Worm (Caenorhabditis elegans) whole organism, L3 larva: ENCODE measurements around the gene F28C6.8.

Source experiments
- R02D3.7 ChIP-seq: fragments of 150-350 bp; optimal IDR thresholded peaks from 2 replicates; lab custom pipeline; 2014; ENCODE audit warnings: missing biosample characterization, missing genetic modification characterization
- aly-2 ChIP-seq: fragments of 150-350 bp; optimal IDR thresholded peaks from 2 replicates; lab custom pipeline; 2014; ENCODE audit warnings: missing biosample characterization, missing genetic modification characterization
- ama-1 ChIP-seq: fragments of 150-350 bp; optimal IDR thresholded peaks from 2 replicates; lab custom pipeline; 2018
- ceh-16 ChIP-seq: sonication (generic microtip); optimal IDR thresholded peaks from 2 replicates; lab custom pipeline; 2017; ENCODE audit warnings: missing biosample characterization, missing genetic modification characterization
- ceh-28 ChIP-seq: fragments of 150-350 bp; optimal IDR thresholded peaks from 2 replicates; lab custom pipeline; 2014; ENCODE audit warnings: missing biosample characterization, missing genetic modification reagents, missing genetic modification characterization
- ceh-82 ChIP-seq: fragments of 150-350 bp; optimal IDR thresholded peaks from 2 replicates; lab custom pipeline; 2014; ENCODE audit warnings: missing biosample characterization, missing genetic modification characterization
- ceh-9 ChIP-seq: sonication (generic microtip); optimal IDR thresholded peaks from 2 replicates; lab custom pipeline; 2018; ENCODE audit warnings: missing biosample characterization, missing genetic modification characterization
- daf-12 ChIP-seq: fragments of 150-350 bp; optimal IDR thresholded peaks from 2 replicates; lab custom pipeline; 2014; ENCODE audit warnings: missing biosample characterization, missing genetic modification reagents, missing genetic modification characterization
- egl-27 ChIP-seq: sonication (generic microtip); optimal IDR thresholded peaks from 4 replicates; lab custom pipeline; 2017; ENCODE audit warnings: missing biosample characterization, missing genetic modification reagents, missing genetic modification characterization
- egl-5 ChIP-seq: fragments of 150-350 bp; optimal IDR thresholded peaks from 2 replicates; lab custom pipeline; 2017; ENCODE audit warnings: missing biosample characterization, missing genetic modification reagents, missing genetic modification characterization, inconsistent platforms
- elt-2 ChIP-seq: sonication (generic microtip); optimal IDR thresholded peaks from 2 replicates; lab custom pipeline; 2016; ENCODE audit warnings: missing genetic modification reagents, mild to moderate bottlenecking, missing genetic modification characterization, missing compliant biosample characterization
- eor-1 ChIP-seq, 2 experiments: fragments of 150-350 bp; optimal IDR thresholded peaks; 2 replicates each; lab custom pipeline; 2014 to 2018; ENCODE audit warnings: missing biosample characterization in 2 of 2, missing genetic modification characterization in 2 of 2
- fkh-10 ChIP-seq: sonication (generic microtip); optimal IDR thresholded peaks from 2 replicates; lab custom pipeline; 2017; ENCODE audit warnings: missing biosample characterization, missing genetic modification reagents, missing genetic modification characterization
- fkh-2 ChIP-seq: fragments of 150-350 bp; optimal IDR thresholded peaks from 2 replicates; lab custom pipeline; 2014; ENCODE audit warnings: missing biosample characterization, missing genetic modification reagents, missing genetic modification characterization
- fos-1 ChIP-seq: fragments of 150-350 bp; optimal IDR thresholded peaks from 2 replicates; lab custom pipeline; 2014; ENCODE audit warnings: missing biosample characterization, missing genetic modification characterization
- hmg-11 ChIP-seq: sonication (generic microtip); optimal IDR thresholded peaks from 2 replicates; lab custom pipeline; 2016; ENCODE audit warnings: missing genetic modification characterization, missing compliant biosample characterization
- jun-1 ChIP-seq: fragments of 150-350 bp; optimal IDR thresholded peaks from 2 replicates; lab custom pipeline; 2014; ENCODE audit warnings: missing biosample characterization, missing genetic modification reagents, missing genetic modification characterization
- lin-15B ChIP-seq: fragments of 150-350 bp; optimal IDR thresholded peaks from 2 replicates; lab custom pipeline; 2014; ENCODE audit warnings: missing biosample characterization, missing genetic modification characterization
- lin-39 ChIP-seq: fragments of 150-350 bp; optimal IDR thresholded peaks from 2 replicates; lab custom pipeline; 2018; ENCODE audit warnings: missing biosample characterization, missing genetic modification reagents, missing genetic modification characterization
- lsy-12 ChIP-seq: sonication (generic microtip); optimal IDR thresholded peaks from 2 replicates; lab custom pipeline; 2016; ENCODE audit warnings: mild to moderate bottlenecking, missing genetic modification characterization, missing compliant biosample characterization
- mdl-1 ChIP-seq: fragments of 150-350 bp; optimal IDR thresholded peaks from 2 replicates; lab custom pipeline; 2014; ENCODE audit warnings: missing biosample characterization, missing genetic modification characterization
- nfya-1 ChIP-seq: sonication (generic microtip); optimal IDR thresholded peaks from 2 replicates; lab custom pipeline; 2017; ENCODE audit warnings: missing genetic modification characterization, mild to moderate bottlenecking, missing compliant biosample characterization, antibody characterized with exemption, moderate library complexity; ENCODE audit not compliant: insufficient read depth
- nhr-11 ChIP-seq: fragments of 150-350 bp; optimal IDR thresholded peaks from 2 replicates; lab custom pipeline; 2014; ENCODE audit warnings: missing biosample characterization, missing genetic modification characterization
- nhr-23 ChIP-seq: fragments of 150-350 bp; optimal IDR thresholded peaks from 2 replicates; lab custom pipeline; 2014; ENCODE audit warnings: missing biosample characterization, missing genetic modification reagents, missing genetic modification characterization
- nhr-237 ChIP-seq: fragments of 150-350 bp; optimal IDR thresholded peaks from 2 replicates; lab custom pipeline; 2014; ENCODE audit warnings: missing biosample characterization, missing genetic modification characterization
- nhr-25 ChIP-seq: sonication (generic microtip); optimal IDR thresholded peaks from 2 replicates; lab custom pipeline; 2017; ENCODE audit warnings: missing biosample characterization, missing genetic modification characterization
- nhr-28 ChIP-seq: fragments of 150-350 bp; optimal IDR thresholded peaks from 2 replicates; lab custom pipeline; 2014; ENCODE audit warnings: missing biosample characterization, missing genetic modification characterization
- nhr-43 ChIP-seq: sonication (generic microtip); optimal IDR thresholded peaks from 2 replicates; lab custom pipeline; 2016; ENCODE audit warnings: mild to moderate bottlenecking, missing genetic modification characterization, missing compliant biosample characterization; ENCODE audit not compliant: poor library complexity, severe bottlenecking
- pha-4 ChIP-seq: fragments of 150-350 bp; optimal IDR thresholded peaks from 2 replicates; lab custom pipeline; 2014; ENCODE audit warnings: missing biosample characterization, missing genetic modification reagents, missing genetic modification characterization
- pqm-1 ChIP-seq: fragments of 150-350 bp; optimal IDR thresholded peaks from 2 replicates; lab custom pipeline; 2017; ENCODE audit warnings: missing biosample characterization, missing genetic modification characterization, inconsistent platforms
- skn-1 ChIP-seq: fragments of 150-350 bp; optimal IDR thresholded peaks from 2 replicates; lab custom pipeline; 2014; ENCODE audit warnings: missing biosample characterization, missing genetic modification characterization
- snpc-4 ChIP-seq: fragments of 150-350 bp; optimal IDR thresholded peaks from 2 replicates; lab custom pipeline; 2014; ENCODE audit warnings: missing biosample characterization, missing genetic modification characterization
- unc-39 ChIP-seq: sonication (generic microtip); optimal IDR thresholded peaks from 4 replicates; lab custom pipeline; 2017; ENCODE audit warnings: missing biosample characterization, missing genetic modification characterization
- unc-62 ChIP-seq: fragments of 150-350 bp; sonication (generic microtip); optimal IDR thresholded peaks from 4 replicates; lab custom pipeline; 2014; ENCODE audit warnings: missing biosample characterization, missing genetic modification reagents, missing genetic modification characterization
- ztf-11 ChIP-seq: fragments of 150-350 bp; optimal IDR thresholded peaks from 2 replicates; lab custom pipeline; 2014; ENCODE audit warnings: missing biosample characterization, missing genetic modification characterization

Gene F28C6.8

ce11 chrII:8561227-8561626 is 45.4 kb upstream of the F28C6.8 start, which contains the start of gene iff-2 (continued):
- TF ChIP-seq fos-1 (tag; lab: Kevin White, UChicago) (peak; percentile 96), nhr-43 (peak; percentile 98), egl-27 (tag; lab: Kevin White, UChicago) (peak; percentile 97), eor-1 (tag; optimal IDR thresholded peaks at IDR 0.05; lab: Kevin White, UChicago) (peak in 1 of 2 experiments; percentile 82), egl-5 (tag; lab: Kevin White, UChicago) (peak; percentile 99)

ce11 chrII:8562002-8562401 is 44.6 kb upstream of the F28C6.8 start, which contains the start of gene F54C9.14:
F54C9.14 (plus strand) TSS chrII:8562302.
- TF ChIP-seq unc-62 (GFP tag; lab: Kevin White, UChicago) (no peak), ceh-28 (tag; lab: Kevin White, UChicago) (no peak), daf-12 (tag; lab: Kevin White, UChicago) (no peak), ceh-16 (tag; lab: Kevin White, UChicago) (no peak), fkh-2 (tag; lab: Kevin White, UChicago) (no peak)
- TF ChIP-seq, all 47 proteins: peak for 0

ce11 chrII:8566039-8566438 is 40.6 kb upstream of the F28C6.8 start, which contains the start of gene stc-1:
stc-1 (minus strand) TSS chrII:8566139.
- TF ChIP-seq elt-2, result peak; percentile 25
- TF ChIP-seq nhr-237 (tag; lab: Kevin White, UChicago), result no peak
- no peak for TF ChIP-seq snpc-4 (tag; lab: Kevin White, UChicago)
- peak; percentile 55 for TF ChIP-seq nfya-1 (tag; lab: Kevin White, UChicago)
- TF ChIP-seq lin-15B, result peak; percentile 51
- peak; percentile 52 for TF ChIP-seq pha-4
- peak; percentile 45 for TF ChIP-seq pqm-1
- TF ChIP-seq ceh-28 (tag; lab: Kevin White, UChicago), result peak; percentile 1
- TF ChIP-seq, all 47 proteins: peak for 6

ce11 chrII:8566806-8567266 is 39.8 kb upstream of the F28C6.8 start, which contains the start of gene F54C9.3:
F54C9.3 (minus strand) TSS chrII:8566856.
- TF ChIP-seq elt-2 (peak; percentile 95), ceh-82 (tag; lab: Kevin White, UChicago) (no peak), nhr-11 (tag; lab: Kevin White, UChicago) (no peak), pha-4 (peak; percentile 80), skn-1 (tag; lab: Kevin White, UChicago) (no peak), nhr-25 (tag; lab: Kevin White, UChicago) (no peak), jun-1 (tag; lab: Kevin White, UChicago) (peak; percentile 55), nhr-23 (tag; lab: Kevin White, UChicago) (no peak), ztf-11 (no peak), unc-62 (GFP tag; lab: Kevin White, UChicago) (no peak), mdl-1 (tag; lab: Kevin White, UChicago) (no peak), fos-1 (tag; lab: Kevin White, UChicago) (no peak), ceh-9 (tag; lab: Kevin White, UChicago) (no peak), nfya-1 (tag; lab: Kevin White, UChicago) (no peak), pqm-1 (peak; percentile 98), fkh-2 (tag; lab: Kevin White, UChicago) (no peak), nhr-237 (tag; lab: Kevin White, UChicago) (no peak), nhr-28 (tag; lab: Kevin White, UChicago) (no peak), fkh-10 (GFP tag; lab: Kevin White, UChicago) (no peak), snpc-4 (tag; lab: Kevin White, UChicago) (no peak), aly-2 (no peak), ama-1 (lab: Kevin White, UChicago) (no peak), lsy-12 (tag; lab: Kevin White, UChicago) (no peak), hmg-11 (no peak), ceh-28 (tag; lab: Kevin White, UChicago) (no peak)

- TF ChIP-seq nhr-11 (tag; lab: Kevin White, UChicago), result no peak
- TF ChIP-seq mdl-1 (tag; lab: Kevin White, UChicago), result no peak
- TF ChIP-seq nhr-25 (tag; lab: Kevin White, UChicago), result no peak
- TF ChIP-seq R02D3.7 (tag; lab: Kevin White, UChicago), result no peak
- TF ChIP-seq jun-1 (tag; lab: Kevin White, UChicago), result no peak
- no peak for TF ChIP-seq nfya-1 (tag; lab: Kevin White, UChicago)
- no peak for TF ChIP-seq pqm-1
- no peak for TF ChIP-seq fkh-10 (GFP tag; lab: Kevin White, UChicago)
- TF ChIP-seq nhr-43, result no peak
- no peak for TF ChIP-seq ceh-82 (tag; lab: Kevin White, UChicago)
- TF ChIP-seq unc-39 (tag; lab: Kevin White, UChicago), result no peak
- TF ChIP-seq lin-39 (tag; lab: Kevin White, UChicago), result no peak
- TF ChIP-seq, all 47 proteins: peak for 0
These were observed 38.2 kb upstream of the F28C6.8 start for ce11 chrII:8568234-8568969.
